Worm (Caenorhabditis elegans) whole organism, early embryonic: ENCODE results near the gene famh-136.

Experiments
- B0310.2 ChIP-seq: sonication (generic microtip); optimal IDR thresholded peaks from 2 replicates; lab custom pipeline; 2016; ENCODE audit warnings: mild to moderate bottlenecking, missing genetic modification characterization, missing compliant biosample characterization
- F13C5.2 ChIP-seq: sonication (generic microtip); optimal IDR thresholded peaks from 2 replicates; lab custom pipeline; 2017; ENCODE audit warnings: mild to moderate bottlenecking, missing genetic modification characterization, inconsistent platforms, missing compliant biosample characterization
- aly-1 ChIP-seq: sonication (generic microtip); optimal IDR thresholded peaks from 2 replicates; lab custom pipeline; 2016; ENCODE audit warnings: missing genetic modification characterization, missing compliant biosample characterization
- ama-1 ChIP-seq: fragments of 150-350 bp; optimal IDR thresholded peaks from 2 replicates; lab custom pipeline; 2014
- ceh-13 ChIP-seq: fragments of 200-800 bp; sonication (Bioruptor generic); optimal IDR thresholded peaks from 2 replicates; lab custom pipeline; 2018; ENCODE audit warnings: mild to moderate bottlenecking, missing genetic modification characterization, missing compliant biosample characterization
- ceh-36 ChIP-seq: sonication (generic microtip); optimal IDR thresholded peaks from 2 replicates; lab custom pipeline; 2016; ENCODE audit warnings: missing genetic modification characterization, inconsistent platforms, missing compliant biosample characterization
- ets-7 ChIP-seq: sonication (generic microtip); optimal IDR thresholded peaks from 2 replicates; lab custom pipeline; 2016; ENCODE audit warnings: missing genotype, missing genetic modification characterization, missing compliant biosample characterization
- flt-1 ChIP-seq: fragments of 200-800 bp; sonication (Bioruptor generic); IDR thresholded peaks from 2 replicates; pipeline ENCODE4 v1.3.6; 2022; ENCODE audit warnings: missing genetic modification characterization, missing compliant biosample characterization
- hmbx-1 ChIP-seq: sonication (generic microtip); optimal IDR thresholded peaks from 2 replicates; lab custom pipeline; 2016; ENCODE audit warnings: mild to moderate bottlenecking, missing genetic modification characterization, missing compliant biosample characterization
- hmg-4 ChIP-seq: fragments of 200-800 bp; sonication (Bioruptor generic); optimal IDR thresholded peaks from 2 replicates; lab custom pipeline; 2018; ENCODE audit warnings: mild to moderate bottlenecking, missing genetic modification characterization, missing compliant biosample characterization
- hnd-1 ChIP-seq: sonication (generic microtip); optimal IDR thresholded peaks from 2 replicates; lab custom pipeline; 2016; ENCODE audit warnings: missing genetic modification characterization, missing compliant biosample characterization
- pes-1 ChIP-seq: fragments of 200-800 bp; sonication (Bioruptor generic); IDR thresholded peaks from 2 replicates; pipeline ENCODE4 v1.3.6; 2022; ENCODE audit warnings: missing genetic modification reagents, missing genetic modification characterization, missing compliant biosample characterization
- scrt-1 ChIP-seq: fragments of 200-800 bp; sonication (Bioruptor generic); IDR thresholded peaks from 2 replicates; pipeline ENCODE4 v1.3.6; 2022; ENCODE audit warnings: missing genetic modification characterization, missing compliant biosample characterization
- sea-1 ChIP-seq: fragments of 200-800 bp; sonication (Bioruptor generic); conservative IDR thresholded peaks from 2 replicates; pipeline ENCODE4 v1.3.6; 2022; ENCODE audit warnings: missing genetic modification characterization, missing compliant biosample characterization
- tbx-11 ChIP-seq: fragments of 200-800 bp; sonication (Bioruptor generic); IDR thresholded peaks from 2 replicates; pipeline ENCODE4 v1.3.6; 2022; ENCODE audit warnings: missing genetic modification characterization, missing compliant biosample characterization
- tbx-37 ChIP-seq: fragments of 200-800 bp; sonication (Bioruptor generic); conservative IDR thresholded peaks from 2 replicates; pipeline ENCODE4 v1.3.6; 2022; ENCODE audit warnings: missing genetic modification reagents, missing genetic modification characterization, missing compliant biosample characterization
- tra-4 ChIP-seq: sonication (generic microtip); optimal IDR thresholded peaks from 2 replicates; lab custom pipeline; 2017; ENCODE audit warnings: missing genetic modification characterization, missing compliant biosample characterization

Gene famh-136

ce11 chrIII:8850482-8851047, 37.0 kb upstream of the famh-136 start, which contains the start of gene F44E2.9:
F44E2.9 (minus strand) TSS chrIII:8850532.
- TF ChIP-seq sea-1 (GFP tag; lab: Robert Waterston, UW) = no peak
- peak; percentile 61 for TF ChIP-seq tbx-37 (GFP tag; lab: Robert Waterston, UW)

- TF ChIP-seq ceh-13 (no peak), tbx-11 (GFP tag; lab: Robert Waterston, UW) (no peak), pes-1 (GFP tag; lab: Robert Waterston, UW) (no peak), scrt-1 (GFP tag; lab: Robert Waterston, UW) (no peak), tra-4 (tag; lab: Kevin White, UChicago) (no peak), tbx-37 (GFP tag; lab: Robert Waterston, UW) (no peak), sea-1 (GFP tag; lab: Robert Waterston, UW) (no peak), hmbx-1 (tag; lab: Kevin White, UChicago) (no peak), B0310.2 (tag; lab: Kevin White, UChicago) (no peak), ceh-36 (tag; lab: Kevin White, UChicago) (no peak), flt-1 (GFP tag; lab: Robert Waterston, UW) (no peak), aly-1 (tag; lab: Kevin White, UChicago) (no peak), hnd-1 (tag; lab: Kevin White, UChicago) (no peak)
These were observed 35.6 kb upstream of the famh-136 start, which contains the start of gene plg-1 for ce11 chrIII:8851961-8852360. plg-1 (plus strand) TSS chrIII:8852261.

ce11 chrIII:8858482-8858881, 29.1 kb upstream of the famh-136 start:
- TF ChIP-seq hmbx-1 (tag; lab: Kevin White, UChicago) = no peak
- no peak for TF ChIP-seq sea-1 (GFP tag; lab: Robert Waterston, UW)
- no peak for TF ChIP-seq hnd-1 (tag; lab: Kevin White, UChicago)
- TF ChIP-seq F13C5.2 = no peak

- TF ChIP-seq ets-7 (tag; lab: Kevin White, UChicago) = no peak
- 0 out of 2 replicates have a peak, but pooled peaks have one; percentile 54 for TF ChIP-seq scrt-1 (GFP tag; lab: Robert Waterston, UW)
- TF ChIP-seq tra-4 (tag; lab: Kevin White, UChicago) = no peak
- TF ChIP-seq ceh-36 (tag; lab: Kevin White, UChicago) = no peak
- TF ChIP-seq aly-1 (tag; lab: Kevin White, UChicago) = peak; percentile 68
- TF ChIP-seq hmbx-1 (tag; lab: Kevin White, UChicago) = no peak
- TF ChIP-seq B0310.2 (tag; lab: Kevin White, UChicago) = peak; percentile 57
- 0 out of 2 replicates have a peak, but pooled peaks have one; percentile 21 for TF ChIP-seq tbx-11 (GFP tag; lab: Robert Waterston, UW)
- TF ChIP-seq pes-1 (GFP tag; lab: Robert Waterston, UW) = no peak; the same call in 1 of the 2 replicates
- no peak for TF ChIP-seq F13C5.2
- no peak for TF ChIP-seq flt-1 (GFP tag; lab: Robert Waterston, UW)
- peak; percentile 81 for TF ChIP-seq ama-1 (lab: Kevin White, UChicago)
- TF ChIP-seq hmg-4 = peak; percentile 77
- no peak for TF ChIP-seq hnd-1 (tag; lab: Kevin White, UChicago)
- peak; percentile 34; the same call in 1 of the 2 replicates for TF ChIP-seq sea-1 (GFP tag; lab: Robert Waterston, UW)
- TF ChIP-seq ceh-13 = no peak
- no peak for TF ChIP-seq tbx-37 (GFP tag; lab: Robert Waterston, UW)
These were observed 22.2 kb upstream of the famh-136 start for ce11 chrIII:8865294-8865766.

- TF ChIP-seq flt-1 (GFP tag; lab: Robert Waterston, UW) = no peak
- TF ChIP-seq pes-1 (GFP tag; lab: Robert Waterston, UW) = no peak
- TF ChIP-seq tra-4 (tag; lab: Kevin White, UChicago) = no peak
- TF ChIP-seq scrt-1 (GFP tag; lab: Robert Waterston, UW) = no peak
- TF ChIP-seq tbx-11 (GFP tag; lab: Robert Waterston, UW) = no peak
- no peak for TF ChIP-seq ceh-13
- TF ChIP-seq aly-1 (tag; lab: Kevin White, UChicago) = no peak
These were observed 21.5 kb upstream of the famh-136 start for ce11 chrIII:8866038-8866437.

ce11 chrIII:8866983-8867842, 20.3 kb upstream of the famh-136 start:
- TF ChIP-seq ama-1 (lab: Kevin White, UChicago) (no peak), ceh-36 (tag; lab: Kevin White, UChicago) (no peak), pes-1 (GFP tag; lab: Robert Waterston, UW) (no peak), sea-1 (GFP tag; lab: Robert Waterston, UW) (no peak), hmbx-1 (tag; lab: Kevin White, UChicago) (no peak), hmg-4 (no peak), scrt-1 (GFP tag; lab: Robert Waterston, UW) (no peak), tbx-11 (GFP tag; lab: Robert Waterston, UW) (no peak), F13C5.2 (no peak)

ce11 chrIII:8867922-8868655, 19.5 kb upstream of the famh-136 start:
- TF ChIP-seq tbx-37 (GFP tag; lab: Robert Waterston, UW) (no peak), pes-1 (GFP tag; lab: Robert Waterston, UW) (no peak)
